Fruit fly (Drosophila melanogaster) whole organism, embryonic: Measurements from ENCODE around the gene CG42812.

Experiments used
- B-H2 ChIP-seq: fragments of 200-800 bp; sonication (Bioruptor generic); optimal IDR thresholded peaks from 2 replicates; lab custom pipeline; 2018; ENCODE audit warnings: missing biosample characterization, mild to moderate bottlenecking, missing genetic modification characterization
- Bgb ChIP-seq: fragments of 200-800 bp; sonication (Bioruptor generic); IDR thresholded peaks from 2 replicates; pipeline ENCODE4 v1.3.6; 2022; ENCODE audit warnings: missing biosample characterization, missing genetic modification characterization; ENCODE audit not compliant: partially characterized antibody
- CG10321 ChIP-seq: fragments of 200-800 bp; sonication (Bioruptor generic); IDR thresholded peaks from 2 replicates; pipeline ENCODE4 v1.3.6; 2022; ENCODE audit warnings: missing biosample characterization, missing genetic modification characterization
- CG10431 ChIP-seq: fragments of 200-800 bp; sonication (Bioruptor generic); optimal IDR thresholded peaks from 3 replicates; lab custom pipeline; 2018; ENCODE audit warnings: missing biosample characterization, mild to moderate bottlenecking, missing genetic modification characterization
- CG11696 ChIP-seq: fragments of 200-800 bp; sonication (Bioruptor generic); IDR thresholded peaks from 2 replicates; pipeline ENCODE4 v1.3.6; 2022; ENCODE audit warnings: missing biosample characterization, missing genetic modification characterization
- CG12104 ChIP-seq: fragments of 200-800 bp; sonication (Bioruptor generic); optimal IDR thresholded peaks from 3 replicates; lab custom pipeline; 2016; ENCODE audit warnings: missing biosample characterization, missing genetic modification characterization
- CG12659 ChIP-seq: fragments of 200-800 bp; sonication (Bioruptor generic); optimal IDR thresholded peaks from 3 replicates; lab custom pipeline; 2017; ENCODE audit warnings: mild to moderate bottlenecking, missing biosample characterization, missing genetic modification reagents, missing genetic modification characterization
- CG14710 ChIP-seq: fragments of 200-800 bp; sonication (Bioruptor generic); optimal IDR thresholded peaks from 3 replicates; lab custom pipeline; 2019; ENCODE audit warnings: missing biosample characterization, mild to moderate bottlenecking, missing genetic modification characterization, moderate library complexity
- CG14860 ChIP-seq: fragments of 200-800 bp; sonication (Bioruptor generic); IDR thresholded peaks from 3 replicates; pipeline ENCODE4 v1.3.6; 2022; ENCODE audit warnings: missing biosample characterization, missing genetic modification characterization; ENCODE audit not compliant: partially characterized antibody
- CG1603 ChIP-seq: fragments of 200-800 bp; sonication (Bioruptor generic); optimal IDR thresholded peaks from 2 replicates; lab custom pipeline; 2019; ENCODE audit warnings: missing biosample characterization, mild to moderate bottlenecking, missing genetic modification characterization, moderate library complexity
- CG1647 ChIP-seq: fragments of 200-800 bp; sonication (Bioruptor generic); optimal IDR thresholded peaks from 3 replicates; lab custom pipeline; 2016; ENCODE audit warnings: missing biosample characterization, missing genetic modification characterization
- CG17802 ChIP-seq: fragments of 200-800 bp; sonication (Bioruptor generic); optimal IDR thresholded peaks from 2 replicates; lab custom pipeline; 2018; ENCODE audit warnings: missing biosample characterization, mild to moderate bottlenecking, missing genetic modification characterization, moderate library complexity
- CG2116 ChIP-seq: fragments of 200-800 bp; sonication (Bioruptor generic); optimal IDR thresholded peaks from 3 replicates; lab custom pipeline; 2018; ENCODE audit warnings: missing biosample characterization, mild to moderate bottlenecking, missing genetic modification characterization
- CG2875 ChIP-seq: fragments of 200-800 bp; sonication (Bioruptor generic); optimal IDR thresholded peaks from 2 replicates; lab custom pipeline; 2017; ENCODE audit warnings: missing biosample characterization, mild to moderate bottlenecking, missing genetic modification characterization, missing genetic modification reagents
- CG30020 ChIP-seq: fragments of 200-800 bp; optimal IDR thresholded peaks from 2 replicates; lab custom pipeline; 2019; ENCODE audit warnings: missing biosample characterization, mild to moderate bottlenecking, missing genetic modification characterization, moderate library complexity
- CG34224 ChIP-seq: fragments of 200-800 bp; sonication (Bioruptor generic); IDR thresholded peaks from 3 replicates; pipeline ENCODE4 v1.3.6; 2022; ENCODE audit warnings: missing biosample characterization, missing genetic modification characterization; ENCODE audit not compliant: partially characterized antibody
- CG4854 ChIP-seq: fragments of 200-800 bp; sonication (Bioruptor generic); optimal IDR thresholded peaks from 2 replicates; lab custom pipeline; 2016; ENCODE audit warnings: missing biosample characterization, missing genetic modification characterization, inconsistent platforms
- CG5953 ChIP-seq: fragments of 200-800 bp; sonication (Bioruptor generic); IDR thresholded peaks from 2 replicates; pipeline ENCODE4 v1.3.6; 2022; ENCODE audit warnings: missing biosample characterization, missing genetic modification characterization
- CG8388 ChIP-seq: fragments of 200-800 bp; sonication (Bioruptor generic); optimal IDR thresholded peaks from 2 replicates; lab custom pipeline; 2019; ENCODE audit warnings: missing biosample characterization, mild to moderate bottlenecking, missing genetic modification characterization, moderate library complexity
- CkIIα-i1 ChIP-seq: fragments of 200-800 bp; sonication (Bioruptor generic); IDR thresholded peaks from 2 replicates; pipeline ENCODE4 v1.3.6; 2022; ENCODE audit warnings: missing biosample characterization, missing genetic modification characterization
- CoRest ChIP-seq: fragments of 200-800 bp; sonication (Bioruptor generic); optimal IDR thresholded peaks from 3 replicates; lab custom pipeline; 2018; ENCODE audit warnings: missing biosample characterization, mild to moderate bottlenecking, missing genetic modification characterization, moderate library complexity
- Dad ChIP-seq: fragments of 200-800 bp; sonication (Bioruptor generic); optimal IDR thresholded peaks from 3 replicates; lab custom pipeline; 2016; ENCODE audit warnings: missing biosample characterization, missing genetic modification characterization
- Dip3 ChIP-seq: fragments of 200-800 bp; sonication (Bioruptor generic); optimal IDR thresholded peaks from 3 replicates; lab custom pipeline; 2016; ENCODE audit warnings: missing biosample characterization, missing genetic modification characterization
- Dp ChIP-seq: fragments of 200-800 bp; sonication (Bioruptor generic); optimal IDR thresholded peaks from 2 replicates; lab custom pipeline; 2018; ENCODE audit warnings: missing biosample characterization, mild to moderate bottlenecking, missing genetic modification characterization, moderate library complexity
- Ets97D ChIP-seq: fragments of 200-800 bp; sonication (Bioruptor generic); optimal IDR thresholded peaks from 3 replicates; lab custom pipeline; 2016; ENCODE audit warnings: missing biosample characterization, missing genetic modification characterization
- HLH4C ChIP-seq: fragments of 200-800 bp; sonication (Bioruptor generic); IDR thresholded peaks from 3 replicates; pipeline ENCODE4 v1.3.6; 2022; ENCODE audit warnings: missing biosample characterization, missing genetic modification characterization; ENCODE audit not compliant: partially characterized antibody
- HmgZ ChIP-seq: fragments of 200-800 bp; sonication (Bioruptor generic); optimal IDR thresholded peaks from 2 replicates; lab custom pipeline; 2018; ENCODE audit warnings: missing biosample characterization, mild to moderate bottlenecking, missing genetic modification characterization
- Myb ChIP-seq: fragments of 200-800 bp; sonication (Bioruptor generic); optimal IDR thresholded peaks from 2 replicates; lab custom pipeline; 2016; ENCODE audit warnings: missing biosample characterization, missing genetic modification characterization
- Nf-YC ChIP-seq: fragments of 200-800 bp; optimal IDR thresholded peaks from 3 replicates; lab custom pipeline; 2019; ENCODE audit warnings: missing biosample characterization, mild to moderate bottlenecking, missing genetic modification characterization, moderate library complexity
- az2 ChIP-seq: fragments of 200-800 bp; sonication (Bioruptor generic); optimal IDR thresholded peaks from 3 replicates; lab custom pipeline; 2016; ENCODE audit warnings: missing biosample characterization, missing genetic modification characterization
- bbx ChIP-seq: fragments of 200-800 bp; sonication (Bioruptor generic); IDR thresholded peaks from 2 replicates; pipeline ENCODE4 v1.3.6; 2022; ENCODE audit warnings: missing biosample characterization, missing genetic modification characterization; ENCODE audit not compliant: partially characterized antibody
- chm ChIP-seq: fragments of 200-800 bp; sonication (Bioruptor generic); IDR thresholded peaks from 2 replicates; pipeline ENCODE4 v1.3.6; 2022; ENCODE audit warnings: missing biosample characterization, missing genetic modification characterization
- dm ChIP-seq: fragments of 200-800 bp; sonication (Bioruptor generic); optimal IDR thresholded peaks from 3 replicates; lab custom pipeline; 2016; ENCODE audit warnings: missing biosample characterization, missing genetic modification characterization
- ewg ChIP-seq: fragments of 200-800 bp; sonication (Bioruptor generic); optimal IDR thresholded peaks from 3 replicates; lab custom pipeline; 2017; ENCODE audit warnings: mild to moderate bottlenecking, missing biosample characterization, missing genetic modification reagents, missing genetic modification characterization
- her ChIP-seq: fragments of 200-800 bp; sonication (Bioruptor generic); optimal IDR thresholded peaks from 2 replicates; lab custom pipeline; 2016; ENCODE audit warnings: missing biosample characterization, missing genetic modification characterization
- ind ChIP-seq: fragments of 200-800 bp; sonication (Bioruptor generic); optimal IDR thresholded peaks from 3 replicates; lab custom pipeline; 2016; ENCODE audit warnings: missing biosample characterization, missing genetic modification characterization
- nau ChIP-seq: fragments of 200-800 bp; sonication (Bioruptor generic); optimal IDR thresholded peaks from 3 replicates; lab custom pipeline; 2017; ENCODE audit warnings: missing biosample characterization, mild to moderate bottlenecking, missing genetic modification characterization, missing genetic modification reagents
- otp ChIP-seq: fragments of 200-800 bp; sonication (Bioruptor generic); IDR thresholded peaks from 3 replicates; pipeline ENCODE4, ENCODE4 v1.3.6; 2022; ENCODE audit warnings: missing biosample characterization, missing genetic modification characterization
- p53 ChIP-seq: fragments of 200-800 bp; sonication (Bioruptor generic); optimal IDR thresholded peaks from 2 replicates; lab custom pipeline; 2016; ENCODE audit warnings: missing biosample characterization, missing genetic modification characterization
- phol ChIP-seq: fragments of 200-800 bp; sonication (Bioruptor generic); optimal IDR thresholded peaks from 3 replicates; lab custom pipeline; 2018; ENCODE audit warnings: missing biosample characterization, mild to moderate bottlenecking, missing genetic modification characterization, moderate library complexity
- pnt ChIP-seq: fragments of 200-800 bp; sonication (Bioruptor generic); optimal IDR thresholded peaks from 3 replicates; lab custom pipeline; 2016; ENCODE audit warnings: missing biosample characterization, missing genetic modification characterization
- pzg ChIP-seq: fragments of 200-800 bp; sonication (Bioruptor generic); optimal IDR thresholded peaks from 3 replicates; lab custom pipeline; 2018; ENCODE audit warnings: missing biosample characterization, mild to moderate bottlenecking, missing genetic modification characterization, moderate library complexity
- rib ChIP-seq: fragments of 200-800 bp; sonication (Bioruptor generic); IDR thresholded peaks from 2 replicates; pipeline ENCODE4 v1.3.6; 2022; ENCODE audit warnings: missing biosample characterization, missing genetic modification characterization
- run ChIP-seq: fragments of 200-800 bp; sonication (Bioruptor generic); optimal IDR thresholded peaks from 3 replicates; lab custom pipeline; 2018; ENCODE audit warnings: missing biosample characterization, mild to moderate bottlenecking, missing genetic modification characterization
- shn ChIP-seq: fragments of 200-800 bp; sonication (Bioruptor generic); optimal IDR thresholded peaks from 3 replicates; lab custom pipeline; 2016; ENCODE audit warnings: missing biosample characterization, missing genetic modification characterization
- tap ChIP-seq: fragments of 200-800 bp; optimal IDR thresholded peaks from 3 replicates; lab custom pipeline; 2019; ENCODE audit warnings: missing biosample characterization, mild to moderate bottlenecking, missing genetic modification characterization, moderate library complexity
- tna ChIP-seq: fragments of 200-800 bp; sonication (Bioruptor generic); IDR thresholded peaks from 2 replicates; pipeline ENCODE4 v1.3.6; 2022; ENCODE audit warnings: missing biosample characterization, missing genetic modification characterization; ENCODE audit not compliant: partially characterized antibody
- unpg ChIP-seq: fragments of 200-800 bp; sonication (Bioruptor generic); optimal IDR thresholded peaks from 3 replicates; lab custom pipeline; 2018; ENCODE audit warnings: missing biosample characterization, mild to moderate bottlenecking, missing genetic modification characterization, moderate library complexity
- z ChIP-seq: fragments of 200-800 bp; sonication (Bioruptor generic); IDR thresholded peaks from 3 replicates; pipeline ENCODE4 v1.3.6; 2022; ENCODE audit warnings: missing biosample characterization, missing genetic modification characterization

Gene CG42812

dm6 chr3R:24333182-24333808 lies 34.7 kb downstream of the CG42812 start, which contains the start of the genes Rrp5 and Dis3 (continued):
- peak; percentile 58; the same call in 1 of the 2 replicates for TF ChIP-seq bbx (GFP tag; lab: Robert Waterston, UW)
- peak; percentile 19 for TF ChIP-seq Dad (GFP tag; lab: Kevin White, UChicago)
- no peak for TF ChIP-seq CG11696
- TF ChIP-seq CoRest (tag; lab: Kevin White, UChicago) = no peak
- peak; percentile 73 for TF ChIP-seq Myb (GFP tag; lab: Kevin White, UChicago)
- TF ChIP-seq shn (GFP tag; lab: Kevin White, UChicago) = peak; percentile 38
- TF ChIP-seq CG34224 (GFP tag; lab: Robert Waterston, UW) = no peak; the same call in 2 of the 3 replicates
- no peak for TF ChIP-seq CG8388 (GFP tag; lab: Kevin White, UChicago)
- TF ChIP-seq run (tag; lab: Kevin White, UChicago) = no peak
- no peak for TF ChIP-seq CG12104 (GFP tag; lab: Kevin White, UChicago)
- peak; percentile 64 for TF ChIP-seq Dp (GFP tag; lab: Kevin White, UChicago)
- peak; percentile 74 for TF ChIP-seq phol (tag; lab: Kevin White, UChicago)
- peak; percentile 94 for TF ChIP-seq CG30020 (tag; lab: Kevin White, UChicago)
- TF ChIP-seq CG2875 (GFP tag; lab: Kevin White, UChicago) = no peak
- TF ChIP-seq CG4854 (GFP tag; lab: Kevin White, UChicago) = no peak
- no peak for TF ChIP-seq tap (tag; lab: Kevin White, UChicago)
- TF ChIP-seq Dip3 (GFP tag; lab: Kevin White, UChicago) = peak; percentile 45
- peak; percentile 100 for TF ChIP-seq CG17802
- no peak for TF ChIP-seq ind (GFP tag; lab: Kevin White, UChicago)
- TF ChIP-seq unpg (GFP tag; lab: Kevin White, UChicago) = no peak
- peak; percentile 100 for TF ChIP-seq dm (GFP tag; lab: Kevin White, UChicago)
- no peak for TF ChIP-seq CkIIα-i1 (GFP tag; lab: Robert Waterston, UW)
- TF ChIP-seq pnt = no peak
- peak; percentile 65 for TF ChIP-seq p53 (GFP tag; lab: Kevin White, UChicago)
- no peak for TF ChIP-seq nau (GFP tag; lab: Kevin White, UChicago)
- no peak for TF ChIP-seq CG1647 (GFP tag; lab: Kevin White, UChicago)
- no peak for TF ChIP-seq B-H2
- no peak for TF ChIP-seq Nf-YC (tag; lab: Kevin White, UChicago)
- peak; percentile 44 for TF ChIP-seq chm (GFP tag; lab: Robert Waterston, UW)

dm6 chr3R:24320342-24320711 lies 47.6 kb downstream of the CG42812 start:
- TF ChIP-seq tna (GFP tag; lab: Robert Waterston, UW) = peak; percentile 75
- peak; percentile 11; the same call in 1 of the 3 replicates for TF ChIP-seq CG14860 (GFP tag; lab: Robert Waterston, UW)
- no peak for TF ChIP-seq z
- peak; percentile 79 for TF ChIP-seq pzg (GFP tag; lab: Kevin White, UChicago)
- peak; percentile 67 for TF ChIP-seq CG2116 (GFP tag; lab: Kevin White, UChicago)
- TF ChIP-seq ewg = peak; percentile 99
- TF ChIP-seq HLH4C (GFP tag; lab: Robert Waterston, UW) = peak; percentile 66
- TF ChIP-seq CG1603 (tag; lab: Kevin White, UChicago) = no peak
- TF ChIP-seq CG12659 (GFP tag; lab: Kevin White, UChicago) = peak; percentile 73
- TF ChIP-seq HmgZ (tag; lab: Kevin White, UChicago) = peak; percentile 25
- no peak for TF ChIP-seq az2 (GFP tag; lab: Kevin White, UChicago)
- TF ChIP-seq CG2875 (GFP tag; lab: Kevin White, UChicago) = no peak
- TF ChIP-seq CG5953 (GFP tag; lab: Robert Waterston, UW) = no peak
- TF ChIP-seq CG10431 = no peak
- 0 out of 3 replicates have a peak, but pooled peaks have one; percentile 30 for TF ChIP-seq otp (GFP tag; lab: Robert Waterston, UW)
- TF ChIP-seq CG14710 (tag; lab: Kevin White, UChicago) = peak; percentile 38
- peak; percentile 11 for TF ChIP-seq run (tag; lab: Kevin White, UChicago)
- TF ChIP-seq rib = no peak
- TF ChIP-seq her (GFP tag; lab: Kevin White, UChicago) = peak; percentile 4
- peak; percentile 37 for TF ChIP-seq Ets97D
- peak; percentile 80 for TF ChIP-seq Bgb (GFP tag; lab: Robert Waterston, UW)
- TF ChIP-seq CG10321 (GFP tag; lab: Robert Waterston, UW) = peak; percentile 97
